Fruit fly (Drosophila melanogaster) Kc167 (cell line): ENCODE data around the gene ssp3.

Experiments
- Sin3A ChIP-seq: fragments of >200 bp; optimal IDR thresholded peaks from 2 replicates; lab custom pipeline; 2018; ENCODE audit warnings: missing external identifiers
- h ChIP-seq: fragments of >200 bp; optimal IDR thresholded peaks from 3 replicates; lab custom pipeline; 2018; ENCODE audit warnings: missing external identifiers
- insv ChIP-seq: fragments of >200 bp; optimal IDR thresholded peaks from 3 replicates; lab custom pipeline; 2018; ENCODE audit warnings: missing external identifiers
- psq ChIP-seq: fragments of >200 bp; optimal IDR thresholded peaks from 2 replicates; lab custom pipeline; 2017; ENCODE audit warnings: missing external identifiers
- ttk ChIP-seq: sonication (Bioruptor generic); optimal IDR thresholded peaks from 2 replicates; lab custom pipeline; 2017; ENCODE audit warnings: missing external identifiers

- TF ChIP-seq Sin3A (no peak), insv (lab: Kevin White, UChicago) (no peak), ttk (lab: Kevin White, UChicago) (no peak), h (lab: Kevin White, UChicago) (no peak), psq (no peak)
These were observed 56.9 kb downstream of the ssp3 start for dm6 chr2L:18886904-18887303.
